Fruit fly (Drosophila melanogaster) S2 (cell line): ENCODE results near the gene Coq4.

ENCODE experiments used
- CG8478 ChIP-seq: fragments of >200 bp; optimal IDR thresholded peaks from 2 replicates; lab custom pipeline; 2018
- CTCF ChIP-seq, 2 experiments: fragments of >200 bp; optimal IDR thresholded peaks; 2 replicates each; lab custom pipeline; 2018

DNA sequence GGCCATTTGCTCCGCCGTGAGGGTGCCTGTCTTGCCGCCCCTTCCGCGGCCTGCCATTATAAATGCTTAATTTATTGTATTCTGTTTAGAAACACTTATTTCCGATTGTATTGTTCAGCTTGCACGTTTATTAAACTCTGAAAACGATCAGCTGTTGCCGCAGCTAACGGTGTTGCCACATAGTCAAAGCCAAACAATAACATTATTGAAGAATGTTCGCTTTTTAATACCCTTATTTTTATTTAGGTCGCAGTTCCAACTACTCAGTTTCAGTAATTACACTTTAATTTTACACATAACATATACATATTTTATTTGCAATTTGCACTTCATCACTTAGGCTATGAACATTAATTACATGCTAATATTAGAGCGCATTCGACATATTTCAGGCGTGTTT lies 6.4 kb downstream of the Coq4 start, which contains the start of gene Polr3G:
- no peak for TF ChIP-seq CG8478
- no peak for TF ChIP-seq CTCF (optimal IDR thresholded peaks at IDR 0.05; lab: Kevin White, UChicago)
